In genomic region chrIII:12842858-12843257, ce11 we compare ENCODE assay signal across 5 worm cellular contexts.
A peak's percentile ranks its signal among the peaks of the same experiment; 100 is the strongest.
TF ChIP-seq lines count a peak whose summit lies in the region.

No protein-coding gene starts in this region.

TF ChIP-seq in whole organism, L1 larva, 84 proteins besides CTCF, POLR2A, EP300 and RAD21 (continues in another document):
- TF ChIP-seq unc-130 (tag; optimal IDR thresholded peaks at IDR 0.05; lab: Kevin White, UChicago): peak; percentile 36
- no peak for TF ChIP-seq dpl-1 (GFP tag; optimal IDR thresholded peaks at IDR 0.05; lab: Kevin White, UChicago)
- TF ChIP-seq tbx-2 (tag; optimal IDR thresholded peaks at IDR 0.05; lab: Kevin White, UChicago): peak; percentile 13
- TF ChIP-seq Y116A8C.19 (tag; optimal IDR thresholded peaks at IDR 0.05; lab: Kevin White, UChicago; ENCODE audit: borderline replicate concordance): no peak
- peak; percentile 28 for TF ChIP-seq snu-23 (GFP tag; optimal IDR thresholded peaks at IDR 0.05; lab: Kevin White, UChicago)
- TF ChIP-seq egl-13 (tag; optimal IDR thresholded peaks at IDR 0.05; lab: Kevin White, UChicago): no peak
- no peak for TF ChIP-seq C34B4.2 (tag; optimal IDR thresholded peaks at IDR 0.05; lab: Kevin White, UChicago)
- TF ChIP-seq nhr-71 (tag; optimal IDR thresholded peaks at IDR 0.05; lab: Kevin White, UChicago): peak; percentile 22
- TF ChIP-seq hlh-17 (GFP tag; optimal IDR thresholded peaks at IDR 0.05; lab: Kevin White, UChicago; ENCODE audit: borderline replicate concordance): no peak
- peak; percentile 46 for TF ChIP-seq nhr-20 (tag; optimal IDR thresholded peaks at IDR 0.05; lab: Kevin White, UChicago)
- TF ChIP-seq lin-14 (GFP tag; optimal IDR thresholded peaks at IDR 0.05; lab: Kevin White, UChicago): peak; percentile 31
- TF ChIP-seq nhr-90 (tag; optimal IDR thresholded peaks at IDR 0.05; lab: Kevin White, UChicago; ENCODE audit: poor library complexity): peak; percentile 5
- TF ChIP-seq unc-30 (tag; optimal IDR thresholded peaks at IDR 0.05; lab: Kevin White, UChicago): no peak
- no peak for TF ChIP-seq fkh-10 (GFP tag; optimal IDR thresholded peaks at IDR 0.05; lab: Kevin White, UChicago)
- TF ChIP-seq nhr-85 (tag; lab: Kevin White, UChicago): peak; percentile 89
- peak in 1 of 2 experiments; percentile 29 for TF ChIP-seq mdl-1 (tag; optimal IDR thresholded peaks at IDR 0.05; lab: Kevin White, UChicago)
- peak in 1 of 6 experiments; percentile 28 for TF ChIP-seq elt-3 (tag; optimal IDR thresholded peaks at IDR 0.05; lab: Kevin White, UChicago)
- TF ChIP-seq lin-35 (GFP tag; optimal IDR thresholded peaks at IDR 0.05; lab: Kevin White, UChicago): peak in 1 of 2 experiments; percentile 28

TF ChIP-seq in whole organism, L2 larva, 48 proteins besides CTCF, POLR2A, EP300 and RAD21 (continues in another document):
- no peak for TF ChIP-seq egl-27 (tag; optimal IDR thresholded peaks at IDR 0.05; lab: Kevin White, UChicago)
- no peak for TF ChIP-seq R02D3.7 (tag; optimal IDR thresholded peaks at IDR 0.05; lab: Kevin White, UChicago)
- no peak for TF ChIP-seq fos-1 (tag; optimal IDR thresholded peaks at IDR 0.05; lab: Kevin White, UChicago)
- TF ChIP-seq C34F6.9 (tag; optimal IDR thresholded peaks at IDR 0.05; lab: Kevin White, UChicago): no peak
- TF ChIP-seq ztf-4 (tag; optimal IDR thresholded peaks at IDR 0.05; lab: Kevin White, UChicago): no peak
- TF ChIP-seq ceh-82 (tag; optimal IDR thresholded peaks at IDR 0.05; lab: Kevin White, UChicago): no peak
- no peak for TF ChIP-seq gmeb-1 (tag; optimal IDR thresholded peaks at IDR 0.05; lab: Kevin White, UChicago)
- TF ChIP-seq nhr-10 (tag; optimal IDR thresholded peaks at IDR 0.05; lab: Kevin White, UChicago): no peak
- TF ChIP-seq aly-2 (tag; optimal IDR thresholded peaks at IDR 0.05; lab: Kevin White, UChicago): no peak
- TF ChIP-seq sem-4 (tag; optimal IDR thresholded peaks at IDR 0.05; lab: Kevin White, UChicago): peak; percentile 85
- no peak for TF ChIP-seq alr-1 (tag; optimal IDR thresholded peaks at IDR 0.05; lab: Kevin White, UChicago)
- TF ChIP-seq nhr-237 (tag; optimal IDR thresholded peaks at IDR 0.05; lab: Kevin White, UChicago): no peak
- TF ChIP-seq unc-62 (GFP tag; optimal IDR thresholded peaks at IDR 0.05; lab: Kevin White, UChicago): no peak
- TF ChIP-seq elt-3 (tag; optimal IDR thresholded peaks at IDR 0.05; lab: Kevin White, UChicago): no peak
- no peak for TF ChIP-seq nhr-6 (tag; optimal IDR thresholded peaks at IDR 0.05; lab: Kevin White, UChicago)
- TF ChIP-seq peb-1 (tag; optimal IDR thresholded peaks at IDR 0.05; lab: Kevin White, UChicago): no peak
- TF ChIP-seq ceh-16 (tag; optimal IDR thresholded peaks at IDR 0.05; lab: Kevin White, UChicago): no peak
- no peak for TF ChIP-seq elt-1 (tag; optimal IDR thresholded peaks at IDR 0.05; lab: Kevin White, UChicago)
- TF ChIP-seq sma-3 (GFP tag; optimal IDR thresholded peaks at IDR 0.05; lab: Kevin White, UChicago): peak; percentile 4
- no peak for TF ChIP-seq skn-1 (tag; optimal IDR thresholded peaks at IDR 0.05; lab: Kevin White, UChicago)

TF ChIP-seq in whole organism, L3 larva, 47 proteins besides CTCF, POLR2A, EP300 and RAD21:
- TF ChIP-seq nhr-43 (tag; optimal IDR thresholded peaks at IDR 0.05; lab: Kevin White, UChicago; ENCODE audit: poor library complexity, severe bottlenecking) (peak; percentile 23), hmg-11 (tag; optimal IDR thresholded peaks at IDR 0.05; lab: Kevin White, UChicago) (peak; percentile 8), pha-4 (tag; optimal IDR thresholded peaks at IDR 0.05; lab: Kevin White, UChicago) (no peak), nfya-1 (tag; optimal IDR thresholded peaks at IDR 0.05; lab: Kevin White, UChicago; ENCODE audit: insufficient read depth) (peak; percentile 40), unc-39 (tag; optimal IDR thresholded peaks at IDR 0.05; lab: Kevin White, UChicago) (no peak), nhr-12 (tag; optimal IDR thresholded peaks at IDR 0.05; lab: Kevin White, UChicago) (no peak), jun-1 (tag; optimal IDR thresholded peaks at IDR 0.05; lab: Kevin White, UChicago) (no peak)

TF ChIP-seq in whole organism, L4 larva, 104 proteins besides CTCF, POLR2A, EP300 and RAD21 (continues in another document):
- TF ChIP-seq aly-2 (tag; optimal IDR thresholded peaks at IDR 0.05; lab: Kevin White, UChicago) (no peak), egl-43 (GFP tag; IDR thresholded peaks at IDR 0.05; lab: Robert Waterston, UW) (no peak), ceh-28 (tag; optimal IDR thresholded peaks at IDR 0.05; lab: Kevin White, UChicago) (no peak), pqm-1 (tag; optimal IDR thresholded peaks at IDR 0.05; lab: Kevin White, UChicago) (no peak), F44E2.7 (GFP tag; IDR thresholded peaks at IDR 0.05; lab: Robert Waterston, UW) (no peak), ceh-62 (tag; optimal IDR thresholded peaks at IDR 0.05; lab: Kevin White, UChicago) (no peak), nhr-102 (tag; optimal IDR thresholded peaks at IDR 0.05; lab: Kevin White, UChicago) (no peak), madf-5 (GFP tag; IDR thresholded peaks at IDR 0.05; lab: Robert Waterston, UW) (no peak), R02D3.7 (tag; optimal IDR thresholded peaks at IDR 0.05; lab: Kevin White, UChicago) (no peak), lin-13 (GFP tag; optimal IDR thresholded peaks at IDR 0.05; lab: Kevin White, UChicago) (no peak), lin-39 (tag; optimal IDR thresholded peaks at IDR 0.05; lab: Kevin White, UChicago) (no peak), F49E8.2 (tag; optimal IDR thresholded peaks at IDR 0.05; lab: Kevin White, UChicago; ENCODE audit: borderline replicate concordance) (no peak), ZK546.5 (tag; optimal IDR thresholded peaks at IDR 0.05; lab: Kevin White, UChicago) (no peak), nhr-10 (tag; optimal IDR thresholded peaks at IDR 0.05; lab: Kevin White, UChicago) (no peak), hlh-30 (tag; optimal IDR thresholded peaks at IDR 0.05; lab: Kevin White, UChicago; ENCODE audit: insufficient read depth) (peak; percentile 75), ZK337.2 (GFP tag; IDR thresholded peaks at IDR 0.05; lab: Robert Waterston, UW) (no peak), dmd-9 (GFP tag; IDR thresholded peaks at IDR 0.05; lab: Robert Waterston, UW) (no peak), hif-1 (tag; optimal IDR thresholded peaks at IDR 0.05; lab: Kevin White, UChicago) (peak in 1 of 2 experiments; percentile 9), F10B5.3 (tag; optimal IDR thresholded peaks at IDR 0.05; lab: Kevin White, UChicago) (no peak), dmd-8 (GFP tag; IDR thresholded peaks at IDR 0.05; lab: Robert Waterston, UW) (no peak), cey-2 (tag; optimal IDR thresholded peaks at IDR 0.05; lab: Kevin White, UChicago; ENCODE audit: borderline replicate concordance, insufficient read depth) (peak; percentile 61), fos-1 (tag; optimal IDR thresholded peaks at IDR 0.05; lab: Kevin White, UChicago) (no peak), ztf-11 (tag; optimal IDR thresholded peaks at IDR 0.05; lab: Kevin White, UChicago) (no peak), mep-1 (tag; optimal IDR thresholded peaks at IDR 0.05; lab: Kevin White, UChicago) (peak; percentile 19), nhr-6 (tag; optimal IDR thresholded peaks at IDR 0.05; lab: Kevin White, UChicago) (no peak), lin-15B (tag; optimal IDR thresholded peaks at IDR 0.05; lab: Kevin White, UChicago) (no peak), set-16 (GFP tag; IDR thresholded peaks at IDR 0.05; lab: Robert Waterston, UW) (no peak)

TF ChIP-seq in whole organism, young adult, 124 proteins besides CTCF, POLR2A, EP300 and RAD21 (continues in another document):
- TF ChIP-seq K12H6.12 (tag; optimal IDR thresholded peaks at IDR 0.05; lab: Kevin White, UChicago) (peak; percentile 34), him-1 (tag; optimal IDR thresholded peaks at IDR 0.05; lab: Kevin White, UChicago) (no peak), lir-1 (GFP tag; conservative IDR thresholded peaks at IDR 0.05; lab: Robert Waterston, UW) (no peak), snpc-4 (GFP tag; optimal IDR thresholded peaks at IDR 0.05; lab: Kevin White, UChicago) (no peak), snpc-4 (tag; optimal IDR thresholded peaks at IDR 0.05; lab: Kevin White, UChicago) (no peak), B0035.1 (tag; optimal IDR thresholded peaks at IDR 0.05; lab: Kevin White, UChicago) (no peak), ztf-28 (GFP tag; IDR thresholded peaks at IDR 0.05; lab: Robert Waterston, UW) (no peak), dpff-1 (tag; optimal IDR thresholded peaks at IDR 0.05; lab: Kevin White, UChicago) (no peak), ama-1 (optimal IDR thresholded peaks at IDR 0.05; lab: Kevin White, UChicago) (no peak), ama-1 (GFP tag; optimal IDR thresholded peaks at IDR 0.05; lab: Kevin White, UChicago) (no peak), dox-1 (GFP tag; IDR thresholded peaks at IDR 0.05; lab: Robert Waterston, UW) (no peak), Y53G8AR.9 (GFP tag; conservative IDR thresholded peaks at IDR 0.05; lab: Robert Waterston, UW) (no peak), tlf-1 (GFP tag; optimal IDR thresholded peaks at IDR 0.05; lab: Kevin White, UChicago) (no peak), hlh-26 (GFP tag; conservative IDR thresholded peaks at IDR 0.05; lab: Robert Waterston, UW) (no peak), nhr-179 (tag; optimal IDR thresholded peaks at IDR 0.05; lab: Kevin White, UChicago) (no peak), D2030.7 (GFP tag; IDR thresholded peaks at IDR 0.05; lab: Robert Waterston, UW) (no peak), sea-2 (GFP tag; IDR thresholded peaks at IDR 0.05; lab: Robert Waterston, UW) (no peak), F10E7.11 (tag; optimal IDR thresholded peaks at IDR 0.05; lab: Kevin White, UChicago) (no peak), attf-3 (GFP tag; conservative IDR thresholded peaks at IDR 0.05; lab: Robert Waterston, UW) (no peak), cebp-2 (GFP tag; IDR thresholded peaks at IDR 0.05; lab: Robert Waterston, UW) (no peak), somi-1 (GFP tag; optimal IDR thresholded peaks at IDR 0.05; lab: Kevin White, UChicago) (peak; percentile 74), dpl-1 (GFP tag; optimal IDR thresholded peaks at IDR 0.05; lab: Kevin White, UChicago) (no peak), fkh-3 (tag; optimal IDR thresholded peaks at IDR 0.05; lab: Kevin White, UChicago) (no peak), gei-17 (GFP tag; optimal IDR thresholded peaks at IDR 0.05; lab: Kevin White, UChicago) (no peak), nhr-120 (GFP tag; IDR thresholded peaks at IDR 0.05; lab: Robert Waterston, UW) (no peak), attf-6 (GFP tag; IDR thresholded peaks at IDR 0.05; lab: Robert Waterston, UW) (no peak), Y79H2A.3 (GFP tag; conservative IDR thresholded peaks at IDR 0.05; lab: Robert Waterston, UW) (no peak), lin-54 (GFP tag; optimal IDR thresholded peaks at IDR 0.05; lab: Kevin White, UChicago) (no peak), cebp-1 (GFP tag; IDR thresholded peaks at IDR 0.05; lab: Robert Waterston, UW) (no peak), cebp-1 (tag; optimal IDR thresholded peaks at IDR 0.05; lab: Kevin White, UChicago) (peak; percentile 23), K11D2.4 (GFP tag; IDR thresholded peaks at IDR 0.05; lab: Robert Waterston, UW) (no peak), nhr-27 (tag; optimal IDR thresholded peaks at IDR 0.05; lab: Kevin White, UChicago) (no peak), rec-8 (tag; optimal IDR thresholded peaks at IDR 0.05; lab: Kevin White, UChicago) (no peak)
